Fruit fly (Drosophila melanogaster) S2 (cell line): ENCODE results near the gene CG31121.

ENCODE experiments used
- CG8478 ChIP-seq: fragments of >200 bp; optimal IDR thresholded peaks from 2 replicates; lab custom pipeline; 2018
- CTCF ChIP-seq, 2 experiments: fragments of >200 bp; optimal IDR thresholded peaks; 2 replicates each; lab custom pipeline; 2018

- TF ChIP-seq CTCF (optimal IDR thresholded peaks at IDR 0.05; lab: Kevin White, UChicago) (no peak), CG8478 (no peak)
These were observed 967 bp downstream of the CG31121 start for dm6 chr3R:24893320-24893955.
